Fruit fly (Drosophila melanogaster) whole organism, embryonic: ENCODE measurements around the gene Edg78E.

Experiments used
- Aef1 ChIP-seq: fragments of 200-800 bp; sonication (Bioruptor generic); IDR thresholded peaks from 3 replicates; pipeline ENCODE4 v1.3.6; 2022; ENCODE audit warnings: missing biosample characterization, missing genetic modification characterization
- Atf6 ChIP-seq: fragments of 200-800 bp; sonication (Bioruptor generic); IDR thresholded peaks from 2 replicates; pipeline ENCODE4 v1.3.6; 2022; ENCODE audit warnings: missing biosample characterization, missing genetic modification characterization
- B-H1 ChIP-seq: fragments of 200-800 bp; sonication (Bioruptor generic); IDR thresholded peaks from 3 replicates; pipeline ENCODE4 v1.3.6; 2022; ENCODE audit warnings: missing biosample characterization, missing genetic modification characterization
- CG10321 ChIP-seq: fragments of 200-800 bp; sonication (Bioruptor generic); IDR thresholded peaks from 2 replicates; pipeline ENCODE4 v1.3.6; 2022; ENCODE audit warnings: missing biosample characterization, missing genetic modification characterization
- CG10366 ChIP-seq: fragments of 200-800 bp; sonication (Bioruptor generic); IDR thresholded peaks from 2 replicates; pipeline ENCODE4 v1.3.6; 2022; ENCODE audit warnings: missing biosample characterization, missing genetic modification characterization
- CG10565 ChIP-seq: fragments of 200-800 bp; sonication (Bioruptor generic); optimal IDR thresholded peaks from 3 replicates; lab custom pipeline; 2016; ENCODE audit warnings: missing biosample characterization, mild to moderate bottlenecking, missing genetic modification characterization
- CG13424 ChIP-seq: fragments of 200-800 bp; sonication (Bioruptor generic); optimal IDR thresholded peaks from 2 replicates; lab custom pipeline; 2019; ENCODE audit warnings: missing biosample characterization, mild to moderate bottlenecking, missing genetic modification characterization, moderate library complexity
- CG13894 ChIP-seq: fragments of 200-800 bp; sonication (Bioruptor generic); optimal IDR thresholded peaks from 3 replicates; lab custom pipeline; 2018; ENCODE audit warnings: missing biosample characterization, mild to moderate bottlenecking, missing genetic modification characterization, moderate library complexity
- CG14014 ChIP-seq: fragments of 200-800 bp; sonication (Bioruptor generic); IDR thresholded peaks from 2 replicates; pipeline ENCODE4 v1.3.6; 2022; ENCODE audit warnings: missing biosample characterization, missing genetic modification characterization
- CG14050 ChIP-seq: fragments of 200-800 bp; sonication (Bioruptor generic); IDR thresholded peaks from 3 replicates; pipeline ENCODE4 v1.3.6; 2022; ENCODE audit warnings: missing biosample characterization, missing genetic modification characterization
- CG14860 ChIP-seq: fragments of 200-800 bp; sonication (Bioruptor generic); IDR thresholded peaks from 3 replicates; pipeline ENCODE4 v1.3.6; 2022; ENCODE audit warnings: missing biosample characterization, missing genetic modification characterization; ENCODE audit not compliant: partially characterized antibody
- CG15269 ChIP-seq: fragments of 200-800 bp; sonication (Bioruptor generic); optimal IDR thresholded peaks from 2 replicates; lab custom pipeline; 2018; ENCODE audit warnings: missing biosample characterization, mild to moderate bottlenecking, missing genetic modification characterization, moderate library complexity
- CG16813 ChIP-seq: fragments of 200-800 bp; sonication (Bioruptor generic); IDR thresholded peaks from 3 replicates; pipeline ENCODE4 v1.3.6; 2022; ENCODE audit warnings: missing biosample characterization, missing genetic modification characterization; ENCODE audit not compliant: partially characterized antibody
- CG16863 ChIP-seq: fragments of 200-800 bp; sonication (Bioruptor generic); optimal IDR thresholded peaks from 3 replicates; lab custom pipeline; 2016; ENCODE audit warnings: missing biosample characterization, missing genetic modification characterization
- CG17568 ChIP-seq: fragments of 200-800 bp; sonication (Bioruptor generic); optimal IDR thresholded peaks from 2 replicates; lab custom pipeline; 2018; ENCODE audit warnings: missing biosample characterization, mild to moderate bottlenecking, missing genetic modification characterization, moderate library complexity
- CG17612 ChIP-seq: fragments of 200-800 bp; sonication (Bioruptor generic); IDR thresholded peaks from 2 replicates; pipeline ENCODE4 v1.3.6; 2022; ENCODE audit warnings: missing biosample characterization, missing genetic modification characterization
- CG18011 ChIP-seq: fragments of 200-800 bp; sonication (Bioruptor generic); optimal IDR thresholded peaks from 2 replicates; lab custom pipeline; 2017; ENCODE audit warnings: missing biosample characterization, missing genetic modification characterization, mild to moderate bottlenecking, moderate library complexity, missing genotype
- CG3065 ChIP-seq: fragments of 200-800 bp; sonication (Bioruptor generic); optimal IDR thresholded peaks from 2 replicates; lab custom pipeline; 2016; ENCODE audit warnings: missing biosample characterization, missing genetic modification characterization
- CG3838 ChIP-seq: fragments of 200-800 bp; sonication (Bioruptor generic); optimal IDR thresholded peaks from 3 replicates; lab custom pipeline; 2016; ENCODE audit warnings: missing biosample characterization, missing genetic modification characterization
- CG4282 ChIP-seq: fragments of 200-800 bp; sonication (Bioruptor generic); optimal IDR thresholded peaks from 2 replicates; lab custom pipeline; 2016; ENCODE audit warnings: missing biosample characterization, missing genetic modification characterization
- CG7271 ChIP-seq: fragments of 200-800 bp; sonication (Bioruptor generic); optimal IDR thresholded peaks from 2 replicates; lab custom pipeline; 2018; ENCODE audit warnings: missing biosample characterization, mild to moderate bottlenecking, missing genetic modification characterization, moderate library complexity
- CG7372 ChIP-seq: fragments of 200-800 bp; sonication (Bioruptor generic); IDR thresholded peaks from 2 replicates; pipeline ENCODE4 v1.3.6; 2022; ENCODE audit warnings: missing biosample characterization, missing genetic modification characterization
- CG9215 ChIP-seq: fragments of 200-800 bp; sonication (Bioruptor generic); IDR thresholded peaks from 2 replicates; pipeline ENCODE4 v1.3.6; 2022; ENCODE audit warnings: missing biosample characterization, missing genetic modification characterization
- Dbx ChIP-seq: fragments of 200-800 bp; sonication (Bioruptor generic); IDR thresholded peaks from 3 replicates; pipeline ENCODE4 v1.3.6; 2022; ENCODE audit warnings: missing biosample characterization, missing genetic modification characterization
- Dll ChIP-seq: fragments of 200-800 bp; sonication (Bioruptor generic); IDR thresholded peaks from 4 replicates; pipeline ENCODE4 v1.3.6; 2022; ENCODE audit warnings: missing biosample characterization, missing genetic modification characterization; ENCODE audit not compliant: partially characterized antibody
- ERR ChIP-seq: fragments of 200-800 bp; sonication (Bioruptor generic); optimal IDR thresholded peaks from 2 replicates; lab custom pipeline; 2016; ENCODE audit warnings: missing biosample characterization, missing genetic modification characterization
- Ets65A ChIP-seq: fragments of 200-800 bp; sonication (Bioruptor generic); peaks from one replicate; lab custom pipeline; 2016; ENCODE audit warnings: missing biosample characterization, missing genetic modification characterization
- MTF-1 ChIP-seq: fragments of 200-800 bp; sonication (Bioruptor generic); optimal IDR thresholded peaks from 2 replicates; lab custom pipeline; 2018; ENCODE audit warnings: missing biosample characterization, mild to moderate bottlenecking, missing genetic modification characterization, borderline replicate concordance
- NFAT ChIP-seq: fragments of 200-800 bp; sonication (Bioruptor generic); IDR thresholded peaks from 2 replicates; pipeline ENCODE4 v1.3.6; 2022; ENCODE audit warnings: missing biosample characterization, missing genetic modification characterization
- Rx ChIP-seq: fragments of 200-800 bp; sonication (Bioruptor generic); IDR thresholded peaks from 2 replicates; pipeline ENCODE4 v1.3.6; 2022; ENCODE audit warnings: missing biosample characterization, missing genetic modification characterization
- Six4 ChIP-seq: fragments of 200-800 bp; sonication (Bioruptor generic); optimal IDR thresholded peaks from 2 replicates; lab custom pipeline; 2016; ENCODE audit warnings: missing biosample characterization, missing genetic modification characterization
- Taf1 ChIP-seq: fragments of 200-800 bp; sonication (Bioruptor generic); IDR thresholded peaks from 2 replicates; pipeline ENCODE4 v1.3.6; 2022; ENCODE audit warnings: missing biosample characterization, missing genetic modification characterization
- abd-A ChIP-seq: fragments of 200-800 bp; sonication (Bioruptor generic); optimal IDR thresholded peaks from 3 replicates; lab custom pipeline; 2019; ENCODE audit warnings: missing biosample characterization, mild to moderate bottlenecking, missing genetic modification characterization, moderate library complexity
- amos ChIP-seq: fragments of 200-800 bp; sonication (Bioruptor generic); IDR thresholded peaks from 2 replicates; pipeline ENCODE4 v1.3.6; 2022; ENCODE audit warnings: missing biosample characterization, missing genetic modification characterization; ENCODE audit not compliant: partially characterized antibody
- aop ChIP-seq: fragments of 200-800 bp; sonication (Bioruptor generic); IDR thresholded peaks from 2 replicates; pipeline ENCODE4 v1.3.6; 2022; ENCODE audit warnings: missing biosample characterization, missing genetic modification characterization
- cas ChIP-seq: fragments of 200-800 bp; sonication (Bioruptor generic); IDR thresholded peaks from 2 replicates; pipeline ENCODE4 v1.3.6; 2022; ENCODE audit warnings: missing biosample characterization, missing genetic modification characterization
- dmrt99B ChIP-seq: fragments of 200-800 bp; sonication (Bioruptor generic); optimal IDR thresholded peaks from 2 replicates; lab custom pipeline; 2018; ENCODE audit warnings: missing biosample characterization, mild to moderate bottlenecking, missing genetic modification characterization, moderate library complexity
- eve ChIP-seq, 2 experiments: fragments of >200 bp; optimal IDR thresholded peaks; 2 replicates each; lab custom pipeline; 2017; ENCODE audit warnings: missing biosample characterization in 2 of 2, missing genetic modification characterization in 2 of 2
- fd64A ChIP-seq: fragments of 200-800 bp; sonication (Bioruptor generic); optimal IDR thresholded peaks from 3 replicates; lab custom pipeline; 2018; ENCODE audit warnings: missing biosample characterization, mild to moderate bottlenecking, missing genetic modification characterization
- lbe ChIP-seq: fragments of 200-800 bp; sonication (Bioruptor generic); optimal IDR thresholded peaks from 2 replicates; lab custom pipeline; 2016; ENCODE audit warnings: missing biosample characterization, mild to moderate bottlenecking, missing genetic modification characterization
- lmd ChIP-seq: fragments of 200-800 bp; sonication (Bioruptor generic); IDR thresholded peaks from 2 replicates; pipeline ENCODE4 v1.3.6; 2022; ENCODE audit warnings: missing biosample characterization, missing genetic modification characterization
- pfk ChIP-seq: fragments of 200-800 bp; sonication (Bioruptor generic); optimal IDR thresholded peaks from 2 replicates; lab custom pipeline; 2018; ENCODE audit warnings: missing biosample characterization, mild to moderate bottlenecking, missing genetic modification characterization, moderate library complexity
- phol ChIP-seq: fragments of 200-800 bp; sonication (Bioruptor generic); optimal IDR thresholded peaks from 3 replicates; lab custom pipeline; 2018; ENCODE audit warnings: missing biosample characterization, mild to moderate bottlenecking, missing genetic modification characterization, moderate library complexity
- repo ChIP-seq: fragments of 200-800 bp; sonication (Bioruptor generic); optimal IDR thresholded peaks from 2 replicates; lab custom pipeline; 2016; ENCODE audit warnings: missing biosample characterization, missing genetic modification characterization
- ro ChIP-seq: fragments of 200-800 bp; sonication (Bioruptor generic); IDR thresholded peaks from 2 replicates; pipeline ENCODE4 v1.3.6; 2022; ENCODE audit warnings: missing biosample characterization, missing genetic modification characterization
- stc ChIP-seq: fragments of 200-800 bp; sonication (Bioruptor generic); IDR thresholded peaks from 2 replicates; pipeline ENCODE4 v1.3.6; 2022; ENCODE audit warnings: missing biosample characterization, missing genetic modification characterization
- tap ChIP-seq: fragments of 200-800 bp; optimal IDR thresholded peaks from 3 replicates; lab custom pipeline; 2019; ENCODE audit warnings: missing biosample characterization, mild to moderate bottlenecking, missing genetic modification characterization, moderate library complexity
- tna ChIP-seq: fragments of 200-800 bp; sonication (Bioruptor generic); IDR thresholded peaks from 2 replicates; pipeline ENCODE4 v1.3.6; 2022; ENCODE audit warnings: missing biosample characterization, missing genetic modification characterization; ENCODE audit not compliant: partially characterized antibody
- ttk ChIP-seq: fragments of 200-800 bp; sonication (Bioruptor generic); IDR thresholded peaks from 2 replicates; pipeline ENCODE4 v2.1.2; 2022; ENCODE audit warnings: missing biosample characterization, missing genetic modification characterization
- vnd ChIP-seq: fragments of 200-800 bp; sonication (Bioruptor generic); IDR thresholded peaks from 3 replicates; pipeline ENCODE4 v1.3.6; 2022; ENCODE audit warnings: missing biosample characterization, missing genetic modification characterization; ENCODE audit not compliant: partially characterized antibody

Gene Edg78E

DNA sequence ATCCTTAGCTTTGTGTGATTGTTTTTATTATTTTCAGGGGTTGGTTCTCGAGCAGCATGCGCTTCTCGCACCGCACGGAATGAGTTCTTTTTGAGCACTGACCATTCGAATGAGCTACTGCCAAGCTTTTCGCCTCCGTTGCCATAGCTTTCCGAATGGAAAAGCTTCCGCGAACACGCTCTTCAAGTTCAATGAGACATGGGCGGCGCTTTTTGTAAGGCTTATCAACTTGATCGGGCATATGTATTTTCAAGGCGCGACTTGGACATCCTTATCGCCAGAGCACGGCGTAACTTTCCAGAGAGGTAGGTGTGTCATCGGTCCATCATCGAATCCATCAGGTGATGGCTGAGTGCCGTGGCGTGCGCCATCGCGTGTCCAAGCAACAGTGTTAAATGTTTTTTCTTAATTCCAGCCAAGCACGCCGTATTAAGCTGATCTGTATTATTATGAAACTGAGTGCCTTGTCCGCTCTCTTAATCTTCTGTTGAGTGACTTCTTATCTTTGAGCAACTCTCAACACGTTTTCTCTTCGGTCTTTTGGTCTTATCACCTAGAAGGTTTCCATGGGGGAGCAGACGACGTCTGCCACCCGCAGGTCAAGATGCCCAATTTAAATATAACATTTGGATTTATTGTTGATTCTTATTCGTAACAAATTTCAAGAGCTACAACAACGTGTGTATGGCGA is 17.6 kb downstream of the Edg78E start, which contains the start of gene AcCoAS (continued):
- TF ChIP-seq ro (GFP tag; lab: Robert Waterston, UW), result no peak
- no peak for TF ChIP-seq B-H1 (GFP tag; lab: Robert Waterston, UW)
- no peak; the same call in 1 of the 2 replicates for TF ChIP-seq NFAT (GFP tag; lab: Robert Waterston, UW)
- peak; percentile 30 for TF ChIP-seq CG18011 (GFP tag; lab: Kevin White, UChicago)
- peak; percentile 54 for TF ChIP-seq lbe
- peak; percentile 41; the same call in 1 of the 2 replicates for TF ChIP-seq tna
- no peak for TF ChIP-seq lmd (GFP tag; lab: Robert Waterston, UW)
- TF ChIP-seq CG7372 (GFP tag; lab: Robert Waterston, UW), result no peak
- no peak for TF ChIP-seq CG3065
- TF ChIP-seq Dll (GFP tag; lab: Robert Waterston, UW), result no peak
- no peak for TF ChIP-seq CG16863 (GFP tag; lab: Kevin White, UChicago)
- 0 out of 2 replicates have a peak, but pooled peaks have one; percentile 35 for TF ChIP-seq stc
- TF ChIP-seq Ets65A, result no peak
- TF ChIP-seq CG15269 (tag; lab: Kevin White, UChicago), result peak; percentile 33
- peak; percentile 10 for TF ChIP-seq CG17568 (GFP tag; lab: Kevin White, UChicago)
- TF ChIP-seq Six4 (GFP tag; lab: Kevin White, UChicago), result no peak
- no peak for TF ChIP-seq aop (GFP tag; lab: Robert Waterston, UW)
- no peak for TF ChIP-seq CG16813 (GFP tag; lab: Robert Waterston, UW)
- TF ChIP-seq vnd, result no peak
- TF ChIP-seq tap, result no peak
- TF ChIP-seq CG14860 (GFP tag; lab: Robert Waterston, UW), result no peak
- TF ChIP-seq CG13424 (tag; lab: Kevin White, UChicago), result peak; percentile 30
- peak; percentile 85 for TF ChIP-seq CG13894
- no peak for TF ChIP-seq CG9215 (GFP tag; lab: Robert Waterston, UW)
- no peak for TF ChIP-seq pfk (GFP tag; lab: Kevin White, UChicago)
- TF ChIP-seq ttk (GFP tag; lab: Robert Waterston, UW), result no peak
- TF ChIP-seq phol, result no peak
- TF ChIP-seq dmrt99B (tag; lab: Kevin White, UChicago), result no peak
- no peak for TF ChIP-seq CG4282 (GFP tag; lab: Kevin White, UChicago)
- no peak for TF ChIP-seq CG10366 (GFP tag; lab: Robert Waterston, UW)
- peak; percentile 60 for TF ChIP-seq abd-A (tag; lab: Kevin White, UChicago)
- peak; percentile 64 for TF ChIP-seq ERR (GFP tag; lab: Kevin White, UChicago)
- TF ChIP-seq Rx (GFP tag; lab: Robert Waterston, UW), result no peak
- peak; percentile 50; the same call in 1 of the 2 replicates for TF ChIP-seq CG14014 (GFP tag; lab: Robert Waterston, UW)
- TF ChIP-seq eve (GFP tag; optimal IDR thresholded peaks at IDR 0.05; lab: Kevin White, UChicago), result no peak
- TF ChIP-seq Atf6 (GFP tag; lab: Robert Waterston, UW), result peak; percentile 51; the same call in 1 of the 2 replicates
- no peak for TF ChIP-seq CG14050 (GFP tag; lab: Robert Waterston, UW)
- no peak for TF ChIP-seq fd64A (GFP tag; lab: Kevin White, UChicago)
- TF ChIP-seq Taf1, result no peak
- no peak for TF ChIP-seq repo (GFP tag; lab: Kevin White, UChicago)
- TF ChIP-seq cas, result no peak
- no peak for TF ChIP-seq CG17612
- peak; percentile 51; the same call in 1 of the 2 replicates for TF ChIP-seq amos (GFP tag; lab: Robert Waterston, UW)
- TF ChIP-seq Aef1 (GFP tag; lab: Robert Waterston, UW), result no peak
- peak; percentile 62; the same call in 2 of the 3 replicates for TF ChIP-seq Dbx (GFP tag; lab: Robert Waterston, UW)
- no peak for TF ChIP-seq CG3838 (GFP tag; lab: Kevin White, UChicago)
- TF ChIP-seq MTF-1 (GFP tag; lab: Kevin White, UChicago), result peak; percentile 14
- no peak for TF ChIP-seq CG10321
- no peak for TF ChIP-seq CG10565 (GFP tag; lab: Kevin White, UChicago)
- no peak for TF ChIP-seq CG7271 (tag; lab: Kevin White, UChicago)
